Worm (Caenorhabditis elegans) whole organism, young adult: Measurements from ENCODE around the gene vhp-1.

ENCODE experiments used
- B0035.1 ChIP-seq: sonication (generic microtip); optimal IDR thresholded peaks from 2 replicates; lab custom pipeline; 2016; ENCODE audit warnings: missing genetic modification characterization, mild to moderate bottlenecking, missing compliant biosample characterization, missing genotype, missing genetic modification reagents
- B0261.1 ChIP-seq: sonication (generic microtip); optimal IDR thresholded peaks from 2 replicates; lab custom pipeline; 2016; ENCODE audit warnings: mild to moderate bottlenecking, missing genetic modification characterization, moderate library complexity, missing compliant biosample characterization
- C17E4.6 ChIP-seq: fragments of 200-800 bp; sonication (Bioruptor generic); IDR thresholded peaks from 2 replicates; pipeline ENCODE4 v1.3.6; 2022; ENCODE audit warnings: missing genetic modification reagents, missing genetic modification characterization, missing compliant biosample characterization
- F10E7.11 ChIP-seq: sonication (generic microtip); optimal IDR thresholded peaks from 2 replicates; lab custom pipeline; 2017; ENCODE audit warnings: mild to moderate bottlenecking, missing genetic modification characterization, moderate library complexity, missing compliant biosample characterization
- F33H1.4 ChIP-seq: fragments of 200-800 bp; sonication (Bioruptor generic); IDR thresholded peaks from 2 replicates; pipeline ENCODE4 v1.3.6; 2022; ENCODE audit warnings: missing genetic modification reagents, missing genetic modification characterization, missing compliant biosample characterization
- F37B4.10 ChIP-seq: fragments of 200-800 bp; sonication (Bioruptor generic); IDR thresholded peaks from 2 replicates; pipeline ENCODE4 v1.3.6; 2022; ENCODE audit warnings: missing genetic modification characterization, missing compliant biosample characterization
- F39B2.1 ChIP-seq: fragments of 200-800 bp; sonication (Bioruptor generic); IDR thresholded peaks from 2 replicates; pipeline ENCODE4 v1.3.6; 2022; ENCODE audit warnings: missing genetic modification reagents, missing genetic modification characterization, missing compliant biosample characterization
- Y53F4B.3 ChIP-seq: fragments of 200-800 bp; sonication (Bioruptor generic); IDR thresholded peaks from 2 replicates; pipeline ENCODE4 v1.3.6; 2022; ENCODE audit warnings: missing genetic modification reagents, missing genetic modification characterization, missing compliant biosample characterization
- Y67H2A.10 ChIP-seq: fragments of 200-800 bp; sonication (Bioruptor generic); conservative IDR thresholded peaks from 2 replicates; pipeline ENCODE4 v1.3.6; 2022; ENCODE audit warnings: missing genetic modification reagents, missing genetic modification characterization, missing compliant biosample characterization
- Y79H2A.3 ChIP-seq: fragments of 200-800 bp; sonication (Bioruptor generic); conservative IDR thresholded peaks from 2 replicates; pipeline ENCODE4 v1.3.6; 2022; ENCODE audit warnings: missing genetic modification reagents, missing genetic modification characterization, missing compliant biosample characterization
- Y95B8A.8 ChIP-seq: fragments of 200-800 bp; sonication (Bioruptor generic); IDR thresholded peaks from 2 replicates; pipeline ENCODE4 v1.3.6; 2022; ENCODE audit warnings: missing genetic modification reagents, missing genetic modification characterization, missing compliant biosample characterization
- ZK185.1 ChIP-seq: sonication (generic microtip); optimal IDR thresholded peaks from 2 replicates; lab custom pipeline; 2016; ENCODE audit warnings: mild to moderate bottlenecking, missing genetic modification characterization, missing compliant biosample characterization; ENCODE audit not compliant: poor library complexity, severe bottlenecking
- aptf-3 ChIP-seq: fragments of 200-800 bp; sonication (Bioruptor generic); IDR thresholded peaks from 2 replicates; pipeline ENCODE4 v1.3.6; 2022; ENCODE audit warnings: missing genetic modification characterization, missing compliant biosample characterization
- atf-7 ChIP-seq: sonication (generic microtip); optimal IDR thresholded peaks from 2 replicates; lab custom pipeline; 2017; ENCODE audit warnings: mild to moderate bottlenecking, missing genetic modification characterization, missing compliant biosample characterization
- attf-3 ChIP-seq: fragments of 200-800 bp; sonication (Bioruptor generic); conservative IDR thresholded peaks from 2 replicates; pipeline ENCODE4 v1.3.6; 2022; ENCODE audit warnings: missing genetic modification reagents, missing genetic modification characterization, missing compliant biosample characterization
- attf-5 ChIP-seq: fragments of 200-800 bp; sonication (Bioruptor generic); optimal IDR thresholded peaks from 2 replicates; lab custom pipeline; 2018; ENCODE audit warnings: mild to moderate bottlenecking, missing genetic modification characterization, missing compliant biosample characterization
- attf-6 ChIP-seq: fragments of 200-800 bp; sonication (Bioruptor generic); IDR thresholded peaks from 2 replicates; pipeline ENCODE4 v1.3.6; 2022; ENCODE audit warnings: missing genetic modification reagents, missing genetic modification characterization, missing compliant biosample characterization
- cebp-1 ChIP-seq, 2 experiments: fragments of 200-800 bp in 1 of 2; sonication (Bioruptor generic) in 1 of 2; sonication (generic microtip) in 1 of 2; IDR thresholded peaks in 1 of 2; optimal IDR thresholded peaks in 1 of 2; 2 replicates each; pipeline versions ENCODE4 v1.3.6 to Lab custom; 2017 to 2022; ENCODE audit warnings: missing compliant biosample characterization in 2 of 2, missing genetic modification characterization in 2 of 2, mild to moderate bottlenecking in 1 of 2, missing genetic modification reagents in 1 of 2, moderate library complexity in 1 of 2
- ceh-100 ChIP-seq: fragments of 200-800 bp; sonication (Bioruptor generic); IDR thresholded peaks from 2 replicates; pipeline ENCODE4 v1.3.6; 2022; ENCODE audit warnings: missing genetic modification reagents, missing genetic modification characterization, missing compliant biosample characterization
- ceh-40 ChIP-seq: fragments of 200-800 bp; sonication (Bioruptor generic); IDR thresholded peaks from 2 replicates; pipeline ENCODE4 v1.3.6; 2022; ENCODE audit warnings: missing genetic modification characterization, missing compliant biosample characterization
- ceh-58 ChIP-seq: fragments of 200-800 bp; sonication (Bioruptor generic); IDR thresholded peaks from 2 replicates; pipeline ENCODE4 v1.3.6; 2022; ENCODE audit warnings: missing genetic modification characterization, missing compliant biosample characterization
- ceh-79 ChIP-seq: sonication (generic microtip); optimal IDR thresholded peaks from 2 replicates; lab custom pipeline; 2017; ENCODE audit warnings: mild to moderate bottlenecking, missing genetic modification characterization, missing compliant biosample characterization
- ceh-91 ChIP-seq: fragments of 200-800 bp; sonication (Bioruptor generic); IDR thresholded peaks from 2 replicates; pipeline ENCODE4 v1.3.6; 2022; ENCODE audit warnings: missing genetic modification reagents, missing genetic modification characterization, missing compliant biosample characterization
- die-1 ChIP-seq: sonication (generic microtip); optimal IDR thresholded peaks from 2 replicates; lab custom pipeline; 2016; ENCODE audit warnings: missing genotype, mild to moderate bottlenecking, missing genetic modification characterization, missing compliant biosample characterization
- dox-1 ChIP-seq: fragments of 200-800 bp; sonication (Bioruptor generic); IDR thresholded peaks from 2 replicates; pipeline ENCODE4 v1.3.6; 2022; ENCODE audit warnings: missing genetic modification reagents, missing genetic modification characterization, missing compliant biosample characterization
- efl-1 ChIP-seq: fragments of 150-350 bp; optimal IDR thresholded peaks from 2 replicates; lab custom pipeline; 2014; ENCODE audit warnings: missing biosample characterization, missing genetic modification reagents, missing genetic modification characterization
- egl-18 ChIP-seq: fragments of 200-800 bp; sonication (Bioruptor generic); IDR thresholded peaks from 2 replicates; pipeline ENCODE4 v1.3.6; 2022; ENCODE audit warnings: missing genetic modification reagents, missing genetic modification characterization, missing compliant biosample characterization
- fkh-3 ChIP-seq: sonication (generic microtip); optimal IDR thresholded peaks from 2 replicates; lab custom pipeline; 2016; ENCODE audit warnings: mild to moderate bottlenecking, missing genetic modification characterization, missing compliant biosample characterization
- hmg-1.2 ChIP-seq: fragments of 200-800 bp; sonication (Bioruptor generic); IDR thresholded peaks from 2 replicates; pipeline ENCODE4 v1.3.6; 2022; ENCODE audit warnings: missing genetic modification reagents, missing genetic modification characterization, missing compliant biosample characterization
- lag-1 ChIP-seq: fragments of 200-800 bp; sonication (Bioruptor generic); IDR thresholded peaks from 2 replicates; pipeline ENCODE4 v1.3.6; 2022; ENCODE audit warnings: missing genetic modification reagents, missing genetic modification characterization, missing compliant biosample characterization
- let-607 ChIP-seq, 2 experiments: fragments of 200-800 bp in 1 of 2; sonication (Bioruptor generic) in 1 of 2; sonication (generic microtip) in 1 of 2; optimal IDR thresholded peaks; 2 replicates each; lab custom pipeline; 2016 to 2018; ENCODE audit warnings: mild to moderate bottlenecking in 2 of 2, missing compliant biosample characterization in 2 of 2, missing genetic modification characterization in 2 of 2, moderate library complexity in 2 of 2, missing genotype in 1 of 2
- lin-40 ChIP-seq: sonication (generic microtip); optimal IDR thresholded peaks from 2 replicates; lab custom pipeline; 2016; ENCODE audit warnings: missing genetic modification characterization, mild to moderate bottlenecking, missing compliant biosample characterization, missing genotype, missing genetic modification reagents
- lin-54 ChIP-seq: fragments of 200-800 bp; sonication (Bioruptor generic); optimal IDR thresholded peaks from 2 replicates; lab custom pipeline; 2018; ENCODE audit warnings: mild to moderate bottlenecking, missing genetic modification characterization, missing compliant biosample characterization
- madf-3 ChIP-seq: fragments of 200-800 bp; sonication (Bioruptor generic); IDR thresholded peaks from 2 replicates; pipeline ENCODE4 v1.3.6; 2022; ENCODE audit warnings: missing genetic modification reagents, missing genetic modification characterization, missing compliant biosample characterization
- madf-8 ChIP-seq: fragments of 200-800 bp; sonication (Bioruptor generic); conservative IDR thresholded peaks from 2 replicates; pipeline ENCODE4 v1.3.6; 2022; ENCODE audit warnings: missing genetic modification reagents, missing genetic modification characterization, missing compliant biosample characterization
- mcd-1 ChIP-seq: fragments of 200-800 bp; sonication (Bioruptor generic); IDR thresholded peaks from 2 replicates; pipeline ENCODE4 v1.3.6; 2022; ENCODE audit warnings: missing genetic modification reagents, missing genetic modification characterization, missing compliant biosample characterization
- mes-4 ChIP-seq: sonication (generic microtip); optimal IDR thresholded peaks from 2 replicates; lab custom pipeline; 2016; ENCODE audit warnings: missing genotype, missing genetic modification characterization, missing compliant biosample characterization
- nfya-1 ChIP-seq: sonication (generic microtip); optimal IDR thresholded peaks from 2 replicates; lab custom pipeline; 2017; ENCODE audit warnings: antibody characterized with exemption, missing compliant biosample characterization, missing genetic modification characterization, borderline replicate concordance; ENCODE audit not compliant: insufficient read depth
- nhr-27 ChIP-seq: fragments of 200-800 bp; sonication (Bioruptor generic); optimal IDR thresholded peaks from 2 replicates; lab custom pipeline; 2018; ENCODE audit warnings: mild to moderate bottlenecking, missing genetic modification characterization, moderate library complexity, missing compliant biosample characterization
- nhr-90 ChIP-seq: sonication (generic microtip); optimal IDR thresholded peaks from 2 replicates; lab custom pipeline; 2016; ENCODE audit warnings: missing genotype, mild to moderate bottlenecking, missing genetic modification characterization, missing compliant biosample characterization
- pbrm-1 ChIP-seq: fragments of 200-800 bp; sonication (Bioruptor generic); IDR thresholded peaks from 2 replicates; pipeline ENCODE4 v1.3.6; 2022; ENCODE audit warnings: missing genetic modification reagents, missing genetic modification characterization, missing compliant biosample characterization
- snpc-1.3 ChIP-seq: sonication (generic microtip); optimal IDR thresholded peaks from 2 replicates; lab custom pipeline; 2017; ENCODE audit warnings: missing genetic modification characterization, mild to moderate bottlenecking, missing compliant biosample characterization, antibody characterized with exemption, moderate library complexity, missing genotype, missing genetic modification reagents; ENCODE audit not compliant: insufficient read depth
- unc-130 ChIP-seq: sonication (generic microtip); optimal IDR thresholded peaks from 2 replicates; lab custom pipeline; 2016; ENCODE audit warnings: missing genetic modification reagents, missing genetic modification characterization, missing compliant biosample characterization
- unc-62 ChIP-seq: fragments of 150-350 bp; optimal IDR thresholded peaks from 2 replicates; lab custom pipeline; 2014; ENCODE audit warnings: missing biosample characterization, missing genetic modification reagents, missing genetic modification characterization
- zfh-2 ChIP-seq: fragments of 200-800 bp; sonication (Bioruptor generic); conservative IDR thresholded peaks from 2 replicates; pipeline ENCODE4 v1.3.6; 2022; ENCODE audit warnings: missing genetic modification reagents, missing genetic modification characterization, missing compliant biosample characterization
- ztf-28 ChIP-seq: fragments of 200-800 bp; sonication (Bioruptor generic); IDR thresholded peaks from 2 replicates; pipeline ENCODE4 v1.3.6; 2022; ENCODE audit warnings: missing genetic modification reagents, missing genetic modification characterization, missing compliant biosample characterization
- ztf-3 ChIP-seq: fragments of 200-800 bp; sonication (Bioruptor generic); optimal IDR thresholded peaks from 2 replicates; lab custom pipeline; 2018; ENCODE audit warnings: mild to moderate bottlenecking, missing genetic modification characterization, missing compliant biosample characterization

Gene vhp-1

DNA sequence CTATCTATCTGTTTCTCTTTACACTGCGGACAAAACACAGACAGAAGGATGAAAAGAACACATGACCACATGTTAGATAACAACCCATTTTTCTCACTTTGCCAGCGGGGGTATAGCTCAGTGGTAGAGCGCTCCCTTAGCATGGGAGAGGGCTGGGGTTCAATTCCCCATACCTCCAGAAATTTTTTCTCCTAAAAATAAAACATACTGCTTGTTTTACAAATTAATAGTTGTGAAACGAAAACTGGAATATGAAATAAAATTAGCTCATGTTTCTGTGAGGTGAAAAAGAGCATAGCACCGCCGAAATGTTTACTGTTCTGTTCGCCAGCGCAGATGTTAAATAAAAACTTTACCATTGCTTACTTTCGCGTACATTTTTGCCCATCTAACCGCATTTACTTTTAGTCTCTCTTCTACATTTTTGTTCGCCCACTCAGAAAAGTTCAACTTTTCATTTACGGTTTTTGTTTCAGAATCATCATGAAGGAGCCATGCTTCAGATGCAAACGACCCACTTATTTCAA is 30.8 kb upstream of the vhp-1 start, which contains the start of gene ZK622.4:
ZK622.4 (plus strand) TSS at position 477 of the 527 bp plus-strand sequence.
- TF ChIP-seq cebp-1 (GFP tag; IDR thresholded peaks at IDR 0.05; lab: Robert Waterston, UW): no peak
- peak; percentile 70 for TF ChIP-seq cebp-1 (tag; optimal IDR thresholded peaks at IDR 0.05; lab: Kevin White, UChicago)
- peak; percentile 56 for TF ChIP-seq ZK185.1 (tag; lab: Kevin White, UChicago)
- TF ChIP-seq B0261.1: peak; percentile 82
- TF ChIP-seq zfh-2 (GFP tag; lab: Robert Waterston, UW): no peak
- no peak for TF ChIP-seq unc-62 (GFP tag; lab: Kevin White, UChicago)
- no peak for TF ChIP-seq efl-1
- peak; percentile 50 for TF ChIP-seq snpc-1.3 (tag; lab: Kevin White, UChicago)
- no peak for TF ChIP-seq lag-1 (GFP tag; lab: Robert Waterston, UW)
- no peak for TF ChIP-seq ztf-3 (GFP tag; lab: Kevin White, UChicago)
- peak; percentile 74; the same call in 1 of the 2 replicates for TF ChIP-seq dox-1 (GFP tag; lab: Robert Waterston, UW)
- peak; percentile 71 for TF ChIP-seq nhr-27 (tag; lab: Kevin White, UChicago)
- TF ChIP-seq die-1 (tag; lab: Kevin White, UChicago): peak; percentile 76
- peak; percentile 13 for TF ChIP-seq atf-7 (tag; lab: Kevin White, UChicago)
- peak; percentile 74; the same call in 1 of the 2 replicates for TF ChIP-seq ceh-40 (GFP tag; lab: Robert Waterston, UW)
- TF ChIP-seq attf-6 (GFP tag; lab: Robert Waterston, UW): peak; percentile 64; the same call in 1 of the 2 replicates
- TF ChIP-seq let-607 (tag; optimal IDR thresholded peaks at IDR 0.05; lab: Kevin White, UChicago): peak; percentile 29 to 32
- TF ChIP-seq B0035.1: peak; percentile 42
- TF ChIP-seq F33H1.4 (GFP tag; lab: Robert Waterston, UW): peak; percentile 30; the same call in 1 of the 2 replicates
- no peak for TF ChIP-seq nfya-1 (tag; lab: Kevin White, UChicago)
- TF ChIP-seq attf-3 (GFP tag; lab: Robert Waterston, UW): no peak
- no peak for TF ChIP-seq Y67H2A.10 (GFP tag; lab: Robert Waterston, UW)
- TF ChIP-seq ceh-100: peak; percentile 39; the same call in 1 of the 2 replicates
- 0 out of 2 replicates have a peak, but pooled peaks have one; percentile 63 for TF ChIP-seq ztf-28 (GFP tag; lab: Robert Waterston, UW)
- peak; percentile 81 for TF ChIP-seq nhr-90 (tag; lab: Kevin White, UChicago)
- TF ChIP-seq C17E4.6: no peak
- TF ChIP-seq Y95B8A.8 (GFP tag; lab: Robert Waterston, UW): no peak
- 0 out of 2 replicates have a peak, but pooled peaks have one; percentile 82 for TF ChIP-seq F37B4.10 (GFP tag; lab: Robert Waterston, UW)
- TF ChIP-seq aptf-3 (GFP tag; lab: Robert Waterston, UW): no peak
- TF ChIP-seq F39B2.1 (GFP tag; lab: Robert Waterston, UW): no peak
- TF ChIP-seq attf-5: peak; percentile 59
- TF ChIP-seq madf-3 (GFP tag; lab: Robert Waterston, UW): no peak
- peak; percentile 21 for TF ChIP-seq mes-4 (tag; lab: Kevin White, UChicago)
- no peak for TF ChIP-seq madf-8 (GFP tag; lab: Robert Waterston, UW)
- no peak for TF ChIP-seq F10E7.11 (tag; lab: Kevin White, UChicago)
- peak; percentile 74 for TF ChIP-seq pbrm-1 (GFP tag; lab: Robert Waterston, UW)
- peak; percentile 50 for TF ChIP-seq lin-54 (GFP tag; lab: Kevin White, UChicago)
- no peak for TF ChIP-seq Y53F4B.3 (GFP tag; lab: Robert Waterston, UW)
- no peak for TF ChIP-seq egl-18
- TF ChIP-seq ceh-58: no peak
- peak; percentile 41 for TF ChIP-seq fkh-3 (tag; lab: Kevin White, UChicago)
- no peak for TF ChIP-seq ceh-79 (tag; lab: Kevin White, UChicago)
- no peak for TF ChIP-seq ceh-91 (GFP tag; lab: Robert Waterston, UW)
- peak; percentile 21 for TF ChIP-seq unc-130
- TF ChIP-seq Y79H2A.3: no peak
- TF ChIP-seq hmg-1.2 (GFP tag; lab: Robert Waterston, UW): peak; percentile 79
- TF ChIP-seq lin-40 (tag; lab: Kevin White, UChicago): peak; percentile 53
- peak; percentile 56 for TF ChIP-seq mcd-1 (GFP tag; lab: Robert Waterston, UW)
